Fruit fly (Drosophila melanogaster) whole organism, prepupa: ENCODE measurements around the gene plh.

Experiments
- Blimp-1 ChIP-seq: fragments of 200-800 bp; sonication (Bioruptor generic); optimal IDR thresholded peaks from 3 replicates; lab custom pipeline; 2017; ENCODE audit warnings: missing biosample characterization, missing genetic modification characterization, mild to moderate bottlenecking, moderate library complexity, missing genetic modification reagents
- CG10669 ChIP-seq: fragments of 200-800 bp; sonication (Bioruptor generic); optimal IDR thresholded peaks from 3 replicates; lab custom pipeline; 2018; ENCODE audit warnings: missing biosample characterization, mild to moderate bottlenecking, missing genetic modification characterization, moderate library complexity
- CG11294 ChIP-seq: fragments of 200-800 bp; sonication (Bioruptor generic); IDR thresholded peaks from 2 replicates; pipeline ENCODE4 v1.3.6; 2022; ENCODE audit warnings: missing biosample characterization, missing genetic modification characterization
- CG11762 ChIP-seq: fragments of 200-800 bp; sonication (Bioruptor generic); optimal IDR thresholded peaks from 3 replicates; lab custom pipeline; 2016; ENCODE audit warnings: missing biosample characterization, missing genetic modification characterization; ENCODE audit not compliant: insufficient read depth
- CG11902 ChIP-seq: fragments of 200-800 bp; sonication (Bioruptor generic); optimal IDR thresholded peaks from 3 replicates; lab custom pipeline; 2016; ENCODE audit warnings: missing biosample characterization, missing genetic modification characterization
- CG15336 ChIP-seq: fragments of 200-800 bp; sonication (Bioruptor generic); IDR thresholded peaks from 2 replicates; pipeline ENCODE4 v1.3.6; 2022; ENCODE audit warnings: missing biosample characterization, missing genetic modification characterization
- CG31627 ChIP-seq: fragments of 200-800 bp; sonication (Bioruptor generic); optimal IDR thresholded peaks from 3 replicates; lab custom pipeline; 2016; ENCODE audit warnings: missing biosample characterization, missing genetic modification characterization
- CG32006 ChIP-seq: fragments of 200-800 bp; sonication (Bioruptor generic); optimal IDR thresholded peaks from 3 replicates; lab custom pipeline; 2017; ENCODE audit warnings: missing biosample characterization, mild to moderate bottlenecking, missing genetic modification characterization
- CG34406 ChIP-seq: fragments of 200-800 bp; sonication (Bioruptor generic); optimal IDR thresholded peaks from 3 replicates; lab custom pipeline; 2016; ENCODE audit warnings: missing biosample characterization, missing genetic modification characterization
- CG3919 ChIP-seq: fragments of 200-800 bp; sonication (Bioruptor generic); optimal IDR thresholded peaks from 3 replicates; lab custom pipeline; 2016; ENCODE audit warnings: missing biosample characterization, missing genetic modification characterization
- CG4318 ChIP-seq: fragments of 200-800 bp; sonication (Bioruptor generic); optimal IDR thresholded peaks from 3 replicates; lab custom pipeline; 2017; ENCODE audit warnings: missing biosample characterization, mild to moderate bottlenecking, missing genetic modification characterization
- CG6163 ChIP-seq: fragments of 200-800 bp; sonication (Bioruptor generic); IDR thresholded peaks from 3 replicates; pipeline ENCODE4 v1.3.6; 2022; ENCODE audit warnings: missing biosample characterization, missing genetic modification characterization
- CG6276 ChIP-seq: fragments of 200-800 bp; sonication (Bioruptor generic); optimal IDR thresholded peaks from 2 replicates; lab custom pipeline; 2017; ENCODE audit warnings: missing biosample characterization, mild to moderate bottlenecking, missing genetic modification characterization
- CG6792 ChIP-seq: fragments of 200-800 bp; sonication (Bioruptor generic); optimal IDR thresholded peaks from 3 replicates; lab custom pipeline; 2016; ENCODE audit warnings: missing biosample characterization, missing genetic modification characterization
- CG6808 ChIP-seq: fragments of 200-800 bp; sonication (Bioruptor generic); optimal IDR thresholded peaks from 3 replicates; lab custom pipeline; 2017; ENCODE audit warnings: missing biosample characterization, missing genetic modification characterization, mild to moderate bottlenecking, moderate library complexity, missing genetic modification reagents
- CG6854 ChIP-seq: fragments of 200-800 bp; sonication (Bioruptor generic); optimal IDR thresholded peaks from 2 replicates; lab custom pipeline; 2017; ENCODE audit warnings: missing biosample characterization, mild to moderate bottlenecking, missing genetic modification characterization
- CG7368 ChIP-seq: fragments of 200-800 bp; sonication (Bioruptor generic); optimal IDR thresholded peaks from 3 replicates; lab custom pipeline; 2016; ENCODE audit warnings: missing biosample characterization, missing genetic modification characterization
- CG8119 ChIP-seq: fragments of 200-800 bp; sonication (Bioruptor generic); IDR thresholded peaks from 3 replicates; pipeline ENCODE4 v1.3.6; 2022; ENCODE audit warnings: missing biosample characterization, missing genetic modification characterization
- CG8319 ChIP-seq: fragments of 200-800 bp; sonication (Bioruptor generic); optimal IDR thresholded peaks from 3 replicates; lab custom pipeline; 2016; ENCODE audit warnings: missing biosample characterization, missing genetic modification characterization
- CG8632 ChIP-seq: fragments of 200-800 bp; sonication (Bioruptor generic); optimal IDR thresholded peaks from 3 replicates; lab custom pipeline; 2016; ENCODE audit warnings: missing biosample characterization, missing genetic modification characterization
- CG9139 ChIP-seq: fragments of 200-800 bp; sonication (Bioruptor generic); optimal IDR thresholded peaks from 3 replicates; lab custom pipeline; 2017; ENCODE audit warnings: missing biosample characterization, mild to moderate bottlenecking, missing genetic modification characterization
- Eip78C ChIP-seq: fragments of 200-800 bp; sonication (Bioruptor generic); peaks from one replicate; lab custom pipeline; 2016; ENCODE audit warnings: missing biosample characterization, missing genetic modification characterization
- Eip93F ChIP-seq: fragments of 200-800 bp; sonication (Bioruptor generic); optimal IDR thresholded peaks from 2 replicates; lab custom pipeline; 2016; ENCODE audit warnings: missing biosample characterization, mild to moderate bottlenecking, missing genetic modification characterization
- Gug ChIP-seq: fragments of 200-800 bp; sonication (Bioruptor generic); IDR thresholded peaks from 2 replicates; pipeline ENCODE4 v1.3.6; 2022; ENCODE audit warnings: missing biosample characterization, missing genetic modification characterization
- Hr38 ChIP-seq: sonication (Bioruptor generic); optimal IDR thresholded peaks from 2 replicates; lab custom pipeline; 2016; ENCODE audit warnings: missing biosample characterization, missing genetic modification characterization
- Hr39 ChIP-seq: fragments of 200-800 bp; sonication (Bioruptor generic); optimal IDR thresholded peaks from 2 replicates; lab custom pipeline; 2016; ENCODE audit warnings: missing biosample characterization, missing genetic modification characterization
- Hr4 ChIP-seq: fragments of 200-800 bp; sonication (Bioruptor generic); optimal IDR thresholded peaks from 3 replicates; lab custom pipeline; 2016; ENCODE audit warnings: missing biosample characterization, missing genetic modification characterization
- Lpt ChIP-seq: fragments of 200-800 bp; sonication (Bioruptor generic); optimal IDR thresholded peaks from 3 replicates; lab custom pipeline; 2016; ENCODE audit warnings: missing biosample characterization, missing genetic modification characterization
- Met ChIP-seq: fragments of 200-800 bp; sonication (Bioruptor generic); optimal IDR thresholded peaks from 3 replicates; lab custom pipeline; 2016; ENCODE audit warnings: missing biosample characterization, missing genetic modification characterization
- OdsH ChIP-seq: fragments of 200-800 bp; sonication (Bioruptor generic); optimal IDR thresholded peaks from 3 replicates; lab custom pipeline; 2016; ENCODE audit warnings: missing biosample characterization, missing genetic modification characterization
- Smox ChIP-seq: fragments of 200-800 bp; sonication (Bioruptor generic); optimal IDR thresholded peaks from 3 replicates; lab custom pipeline; 2016; ENCODE audit warnings: missing biosample characterization, missing genetic modification characterization
- Sox102F ChIP-seq: fragments of 200-800 bp; sonication (Bioruptor generic); optimal IDR thresholded peaks from 2 replicates; lab custom pipeline; 2016; ENCODE audit warnings: missing biosample characterization, mild to moderate bottlenecking, missing genetic modification characterization
- Sox14 ChIP-seq: fragments of 200-800 bp; sonication (Bioruptor generic); optimal IDR thresholded peaks from 3 replicates; lab custom pipeline; 2016; ENCODE audit warnings: missing biosample characterization, missing genetic modification characterization
- Sox15 ChIP-seq: fragments of 200-800 bp; sonication (Bioruptor generic); optimal IDR thresholded peaks from 3 replicates; lab custom pipeline; 2016; ENCODE audit warnings: missing biosample characterization, missing genetic modification characterization
- acj6 ChIP-seq: fragments of 200-800 bp; sonication (Bioruptor generic); optimal IDR thresholded peaks from 3 replicates; lab custom pipeline; 2016; ENCODE audit warnings: missing biosample characterization, missing genetic modification characterization
- dsx ChIP-seq: fragments of 200-800 bp; optimal IDR thresholded peaks from 3 replicates; lab custom pipeline; 2019; ENCODE audit warnings: missing biosample characterization, mild to moderate bottlenecking, missing genetic modification characterization, moderate library complexity; ENCODE audit not compliant: poor library complexity, severe bottlenecking
- eg ChIP-seq: fragments of 200-800 bp; sonication (Bioruptor generic); IDR thresholded peaks from 3 replicates; pipeline ENCODE4 v1.3.6; 2022; ENCODE audit warnings: missing biosample characterization, missing genetic modification characterization
- esn ChIP-seq: fragments of 200-800 bp; sonication (Bioruptor generic); optimal IDR thresholded peaks from 2 replicates; lab custom pipeline; 2016; ENCODE audit warnings: missing biosample characterization, mild to moderate bottlenecking, missing genetic modification characterization, moderate library complexity
- fd59A ChIP-seq: fragments of 200-800 bp; sonication (Bioruptor generic); optimal IDR thresholded peaks from 2 replicates; lab custom pipeline; 2017; ENCODE audit warnings: missing biosample characterization, mild to moderate bottlenecking, missing genetic modification characterization, missing genetic modification reagents
- fd85E ChIP-seq: fragments of 200-800 bp; sonication (Bioruptor generic); optimal IDR thresholded peaks from 3 replicates; lab custom pipeline; 2016; ENCODE audit warnings: missing biosample characterization, missing genetic modification characterization
- fkh ChIP-seq: fragments of 200-800 bp; sonication (Bioruptor generic); optimal IDR thresholded peaks from 3 replicates; lab custom pipeline; 2017; ENCODE audit warnings: missing biosample characterization, mild to moderate bottlenecking, missing genetic modification characterization, moderate library complexity
- net ChIP-seq: fragments of 200-800 bp; sonication (Bioruptor generic); optimal IDR thresholded peaks from 3 replicates; lab custom pipeline; 2016; ENCODE audit warnings: missing biosample characterization, missing genetic modification characterization
- pdm3 ChIP-seq: fragments of 200-800 bp; sonication (Bioruptor generic); optimal IDR thresholded peaks from 3 replicates; lab custom pipeline; 2016; ENCODE audit warnings: missing biosample characterization, missing genetic modification characterization
- salr ChIP-seq, 2 experiments: fragments of 200-800 bp; sonication (Bioruptor generic); optimal IDR thresholded peaks; 3 replicates each; lab custom pipeline; 2016 to 2018; ENCODE audit warnings: missing biosample characterization in 2 of 2, missing genetic modification characterization in 2 of 2, mild to moderate bottlenecking in 1 of 2
- spab ChIP-seq: fragments of 200-800 bp; sonication (Bioruptor generic); optimal IDR thresholded peaks from 2 replicates; lab custom pipeline; 2017; ENCODE audit warnings: missing biosample characterization, mild to moderate bottlenecking, missing genetic modification characterization, missing genetic modification reagents

The plh gene

dm6 chr3R:4960898-4961819, 49.7 kb downstream of the plh start, which contains the start of gene Jhbp2 (continued):
- TF ChIP-seq CG4318 (GFP tag; lab: Kevin White, UChicago) (peak; percentile 2), CG6792 (peak; percentile 54), CG34406 (GFP tag; lab: Kevin White, UChicago) (peak; percentile 55), spab (no peak), Sox102F (GFP tag; lab: Kevin White, UChicago) (peak; percentile 72), fd59A (GFP tag; lab: Kevin White, UChicago) (peak; percentile 11), Smox (GFP tag; lab: Kevin White, UChicago) (peak; percentile 72), Hr4 (GFP tag; lab: Kevin White, UChicago) (no peak), acj6 (GFP tag; lab: Kevin White, UChicago) (peak; percentile 49), esn (GFP tag; lab: Kevin White, UChicago) (peak; percentile 76)

dm6 chr3R:4960107-4960506, 50.7 kb downstream of the plh start:
- TF ChIP-seq CG3919 (no peak), CG11762 (no peak), fkh (GFP tag; lab: Kevin White, UChicago) (no peak), CG6276 (GFP tag; lab: Kevin White, UChicago) (no peak), CG34406 (GFP tag; lab: Kevin White, UChicago) (no peak), CG9139 (GFP tag; lab: Kevin White, UChicago) (no peak), CG6854 (GFP tag; lab: Kevin White, UChicago) (no peak), CG7368 (GFP tag; lab: Kevin White, UChicago) (no peak), Eip78C (GFP tag; lab: Kevin White, UChicago) (no peak), CG8119 (GFP tag; lab: Robert Waterston, UW) (no peak), salr (GFP tag; optimal IDR thresholded peaks at IDR 0.05; lab: Kevin White, UChicago) (no peak), Sox14 (GFP tag; lab: Kevin White, UChicago) (no peak), eg (GFP tag; lab: Robert Waterston, UW) (no peak), CG8632 (no peak)

dm6 chr3R:4957812-4958211, 53.0 kb downstream of the plh start:
- TF ChIP-seq CG7368 (GFP tag; lab: Kevin White, UChicago), result no peak
- no peak for TF ChIP-seq fd85E (GFP tag; lab: Kevin White, UChicago)
- no peak for TF ChIP-seq OdsH (GFP tag; lab: Kevin White, UChicago)
- peak; percentile 56 for TF ChIP-seq CG32006
- no peak for TF ChIP-seq CG8632
- no peak for TF ChIP-seq CG6854 (GFP tag; lab: Kevin White, UChicago)
- TF ChIP-seq acj6 (GFP tag; lab: Kevin White, UChicago), result peak; percentile 5
- TF ChIP-seq Met (GFP tag; lab: Kevin White, UChicago), result no peak
- peak; percentile 33; the same call in 1 of the 2 replicates for TF ChIP-seq CG11294
- TF ChIP-seq dsx, result no peak
- no peak for TF ChIP-seq CG11902 (GFP tag; lab: Kevin White, UChicago)
- TF ChIP-seq Gug (GFP tag; lab: Robert Waterston, UW), result no peak
- TF ChIP-seq net (GFP tag; lab: Kevin White, UChicago), result no peak
- TF ChIP-seq CG9139 (GFP tag; lab: Kevin White, UChicago), result no peak
- TF ChIP-seq Sox15 (GFP tag; lab: Kevin White, UChicago), result no peak
- no peak for TF ChIP-seq fkh (GFP tag; lab: Kevin White, UChicago)
- TF ChIP-seq CG6808 (GFP tag; lab: Kevin White, UChicago), result no peak
- no peak for TF ChIP-seq pdm3 (GFP tag; lab: Kevin White, UChicago)
- TF ChIP-seq Hr4 (GFP tag; lab: Kevin White, UChicago), result no peak
- no peak for TF ChIP-seq Lpt (GFP tag; lab: Kevin White, UChicago)
- TF ChIP-seq spab, result no peak
- TF ChIP-seq Hr38 (GFP tag; lab: Kevin White, UChicago), result no peak
- no peak for TF ChIP-seq Sox102F (GFP tag; lab: Kevin White, UChicago)
- TF ChIP-seq CG6163 (GFP tag; lab: Robert Waterston, UW), result peak; percentile 44; the same call in 1 of the 3 replicates
- no peak for TF ChIP-seq Blimp-1 (GFP tag; lab: Kevin White, UChicago)
- no peak for TF ChIP-seq CG8319 (GFP tag; lab: Kevin White, UChicago)
- TF ChIP-seq CG31627 (GFP tag; lab: Kevin White, UChicago), result no peak
- TF ChIP-seq Eip93F (GFP tag; lab: Kevin White, UChicago), result no peak
- no peak for TF ChIP-seq CG34406 (GFP tag; lab: Kevin White, UChicago)
- TF ChIP-seq eg (GFP tag; lab: Robert Waterston, UW), result peak; percentile 63
- TF ChIP-seq Hr39 (GFP tag; lab: Kevin White, UChicago), result no peak
- TF ChIP-seq CG15336 (GFP tag; lab: Robert Waterston, UW), result peak; percentile 56; the same call in 1 of the 2 replicates
- TF ChIP-seq CG10669 (GFP tag; lab: Kevin White, UChicago), result no peak
